Worm (Caenorhabditis elegans): Measurements from ENCODE around the gene srz-59.

ce11 chrIV:14103054-14103453 lies 28.8 kb upstream of the srz-59 start, which contains the start of gene F52B11.5:
- no peak for TF ChIP-seq tbx-37 (GFP tag; conservative IDR thresholded peaks at IDR 0.05)
- TF ChIP-seq flt-1 (GFP tag; IDR thresholded peaks at IDR 0.05) = no peak
- TF ChIP-seq sea-1 (GFP tag; conservative IDR thresholded peaks at IDR 0.05) = no peak
- no peak for TF ChIP-seq hnd-1 (tag; optimal IDR thresholded peaks at IDR 0.05)
- no peak for TF ChIP-seq ama-1 (optimal IDR thresholded peaks at IDR 0.05)
- no peak for TF ChIP-seq pes-1 (GFP tag; IDR thresholded peaks at IDR 0.05)
- no peak for TF ChIP-seq ets-7 (tag; optimal IDR thresholded peaks at IDR 0.05)
- TF ChIP-seq F13C5.2 (tag; optimal IDR thresholded peaks at IDR 0.05) = no peak
- no peak for TF ChIP-seq B0310.2 (tag; optimal IDR thresholded peaks at IDR 0.05)
- no peak for TF ChIP-seq tra-4 (tag; optimal IDR thresholded peaks at IDR 0.05)
- TF ChIP-seq tbx-11 (GFP tag; IDR thresholded peaks at IDR 0.05) = no peak
- no peak for TF ChIP-seq hmbx-1 (tag; optimal IDR thresholded peaks at IDR 0.05)
